Worm (Caenorhabditis elegans): ENCODE measurements around the gene srh-214.

Gene srh-214

ce11 chrV:16829396-16829795 is at the start of gene srh-214:
Gene srh-214, minus strand, starts transcription at chrV:16829755.
- TF ChIP-seq hmg-4 (GFP tag; optimal IDR thresholded peaks at IDR 0.05) (no peak), pes-1 (GFP tag; IDR thresholded peaks at IDR 0.05) (no peak), tbx-37 (GFP tag; conservative IDR thresholded peaks at IDR 0.05) (no peak), tra-4 (tag; optimal IDR thresholded peaks at IDR 0.05) (no peak), B0310.2 (tag; optimal IDR thresholded peaks at IDR 0.05) (no peak), hmbx-1 (tag; optimal IDR thresholded peaks at IDR 0.05) (no peak), tbx-11 (GFP tag; IDR thresholded peaks at IDR 0.05) (no peak), hnd-1 (tag; optimal IDR thresholded peaks at IDR 0.05) (no peak), scrt-1 (GFP tag; IDR thresholded peaks at IDR 0.05) (no peak), flt-1 (GFP tag; IDR thresholded peaks at IDR 0.05) (no peak), sea-1 (GFP tag; conservative IDR thresholded peaks at IDR 0.05) (no peak), ama-1 (optimal IDR thresholded peaks at IDR 0.05) (no peak), ets-7 (tag; optimal IDR thresholded peaks at IDR 0.05) (no peak), ceh-36 (tag; optimal IDR thresholded peaks at IDR 0.05) (no peak), ceh-13 (GFP tag; optimal IDR thresholded peaks at IDR 0.05) (no peak), aly-1 (tag; optimal IDR thresholded peaks at IDR 0.05) (no peak), F13C5.2 (tag; optimal IDR thresholded peaks at IDR 0.05) (no peak)

ce11 chrV:16874966-16875365 is 45.4 kb upstream of the srh-214 start, which contains the start of gene F49A5.10:
Gene F49A5.10, plus strand, starts transcription at chrV:16875266.
- TF ChIP-seq aly-1 (tag; optimal IDR thresholded peaks at IDR 0.05) (no peak), ceh-36 (tag; optimal IDR thresholded peaks at IDR 0.05) (no peak), tbx-11 (GFP tag; IDR thresholded peaks at IDR 0.05) (no peak), hmbx-1 (tag; optimal IDR thresholded peaks at IDR 0.05) (no peak), pes-1 (GFP tag; IDR thresholded peaks at IDR 0.05) (no peak), B0310.2 (tag; optimal IDR thresholded peaks at IDR 0.05) (no peak), F13C5.2 (tag; optimal IDR thresholded peaks at IDR 0.05) (no peak), tra-4 (tag; optimal IDR thresholded peaks at IDR 0.05) (no peak), tbx-37 (GFP tag; conservative IDR thresholded peaks at IDR 0.05) (no peak), flt-1 (GFP tag; IDR thresholded peaks at IDR 0.05) (no peak), ama-1 (optimal IDR thresholded peaks at IDR 0.05) (no peak), ceh-13 (GFP tag; optimal IDR thresholded peaks at IDR 0.05) (no peak), hmg-4 (GFP tag; optimal IDR thresholded peaks at IDR 0.05) (no peak), sea-1 (GFP tag; conservative IDR thresholded peaks at IDR 0.05) (no peak), ets-7 (tag; optimal IDR thresholded peaks at IDR 0.05) (no peak), hnd-1 (tag; optimal IDR thresholded peaks at IDR 0.05) (no peak), scrt-1 (GFP tag; IDR thresholded peaks at IDR 0.05) (no peak)

DNA sequence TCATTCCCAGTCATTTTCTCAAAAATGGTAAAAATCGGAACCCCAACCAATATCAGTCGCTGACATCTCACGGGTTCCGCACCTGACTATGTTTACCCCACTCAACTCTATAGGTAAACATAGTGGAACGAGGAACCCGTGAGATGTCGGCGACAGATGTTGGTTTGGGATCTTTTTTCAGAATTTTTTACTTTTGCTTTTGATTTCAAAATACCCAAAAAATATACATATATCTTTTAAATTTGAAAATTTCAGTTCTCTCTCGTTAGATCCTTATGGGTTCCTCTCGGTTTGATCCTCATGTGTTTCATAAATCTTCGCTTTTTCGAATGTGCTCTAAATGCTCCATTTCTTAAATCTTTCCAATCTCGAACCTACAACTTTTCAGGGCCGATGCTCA is 44.1 kb upstream of the srh-214 start, which contains the start of gene srw-23:
srw-23 (plus strand) TSS at position 301 of the 400 bp plus-strand sequence.
- TF ChIP-seq tbx-11 (GFP tag; IDR thresholded peaks at IDR 0.05) (no peak), hmg-4 (GFP tag; optimal IDR thresholded peaks at IDR 0.05) (no peak)

- no peak for TF ChIP-seq pes-1 (GFP tag; IDR thresholded peaks at IDR 0.05)
- TF ChIP-seq tbx-37 (GFP tag; conservative IDR thresholded peaks at IDR 0.05), result no peak
- TF ChIP-seq scrt-1 (GFP tag; IDR thresholded peaks at IDR 0.05), result no peak
- TF ChIP-seq hmg-4 (GFP tag; optimal IDR thresholded peaks at IDR 0.05), result no peak
- no peak for TF ChIP-seq B0310.2 (tag; optimal IDR thresholded peaks at IDR 0.05)
- TF ChIP-seq hnd-1 (tag; optimal IDR thresholded peaks at IDR 0.05), result no peak
- TF ChIP-seq sea-1 (GFP tag; conservative IDR thresholded peaks at IDR 0.05), result no peak
- no peak for TF ChIP-seq flt-1 (GFP tag; IDR thresholded peaks at IDR 0.05)
- TF ChIP-seq tbx-11 (GFP tag; IDR thresholded peaks at IDR 0.05), result no peak
- no peak for TF ChIP-seq F13C5.2 (tag; optimal IDR thresholded peaks at IDR 0.05)
- TF ChIP-seq ets-7 (tag; optimal IDR thresholded peaks at IDR 0.05), result no peak
- TF ChIP-seq ceh-13 (GFP tag; optimal IDR thresholded peaks at IDR 0.05), result no peak
- TF ChIP-seq aly-1 (tag; optimal IDR thresholded peaks at IDR 0.05), result no peak
- no peak for TF ChIP-seq ceh-36 (tag; optimal IDR thresholded peaks at IDR 0.05)
- no peak for TF ChIP-seq ama-1 (optimal IDR thresholded peaks at IDR 0.05)
- no peak for TF ChIP-seq hmbx-1 (tag; optimal IDR thresholded peaks at IDR 0.05)
- no peak for TF ChIP-seq tra-4 (tag; optimal IDR thresholded peaks at IDR 0.05)
Observed at ce11 chrV:16871387-16871786, 41.8 kb upstream of the srh-214 start, which contains the start of gene thn-4. Gene thn-4, minus strand, starts transcription at chrV:16871487.

DNA sequence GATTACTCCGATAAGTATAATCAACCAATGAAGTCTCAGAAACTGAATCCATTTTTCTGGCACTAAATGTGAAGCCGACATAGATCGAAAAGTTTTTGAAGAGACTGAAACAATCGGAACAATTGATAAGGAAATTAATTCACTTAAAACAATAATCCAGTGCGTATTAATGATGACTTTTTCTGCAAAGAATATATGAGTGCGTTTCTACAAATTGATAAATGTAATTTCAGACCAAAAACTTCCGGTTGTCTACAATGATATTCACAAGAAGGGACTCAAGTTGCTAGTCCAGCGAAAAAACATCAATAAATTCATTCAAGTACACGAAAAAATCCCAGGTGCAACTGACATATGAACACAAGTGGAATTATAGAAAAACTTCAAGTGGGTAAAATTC is 40.2 kb upstream of the srh-214 start, which contains the start of gene clec-33:
clec-33 (minus strand) TSS at position 101 of the 400 bp plus-strand sequence.
- TF ChIP-seq ama-1 (optimal IDR thresholded peaks at IDR 0.05), result no peak

DNA sequence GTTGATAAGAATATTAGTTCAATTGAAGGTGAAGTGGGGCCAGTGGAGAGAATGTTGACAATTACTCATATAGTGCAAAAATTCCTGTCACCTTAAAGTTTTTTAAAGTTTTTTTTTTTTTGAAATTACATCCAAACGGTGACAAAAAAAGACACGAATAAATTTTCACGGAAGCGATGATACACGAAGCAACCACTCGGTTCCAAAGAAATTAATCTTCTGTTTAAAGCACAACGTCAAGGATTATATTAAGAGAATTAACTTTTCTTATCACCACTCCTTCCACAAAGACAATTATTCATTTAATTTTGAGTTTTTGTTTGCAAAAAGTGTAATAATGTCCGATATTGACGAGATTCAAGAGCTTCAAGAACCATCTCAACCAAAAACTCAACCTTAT is 35.8 kb upstream of the srh-214 start, which contains the start of gene clec-28:
clec-28 (plus strand) TSS at position 301 of the 400 bp plus-strand sequence.
- TF ChIP-seq tbx-11 (GFP tag; IDR thresholded peaks at IDR 0.05) (no peak), ama-1 (optimal IDR thresholded peaks at IDR 0.05) (no peak), scrt-1 (GFP tag; IDR thresholded peaks at IDR 0.05) (no peak), B0310.2 (tag; optimal IDR thresholded peaks at IDR 0.05) (no peak), aly-1 (tag; optimal IDR thresholded peaks at IDR 0.05) (no peak), hnd-1 (tag; optimal IDR thresholded peaks at IDR 0.05) (no peak), ets-7 (tag; optimal IDR thresholded peaks at IDR 0.05) (no peak), tra-4 (tag; optimal IDR thresholded peaks at IDR 0.05) (no peak)

ce11 chrV:16861719-16862118 is 32.2 kb upstream of the srh-214 start, which contains the start of the genes clec-32 and clec-24:
Gene clec-32, minus strand, starts transcription at chrV:16861819.
Gene clec-24, plus strand, starts transcription at chrV:16862012.
- TF ChIP-seq aly-1 (tag; optimal IDR thresholded peaks at IDR 0.05), result no peak
- no peak for TF ChIP-seq hmbx-1 (tag; optimal IDR thresholded peaks at IDR 0.05)
- no peak for TF ChIP-seq tbx-37 (GFP tag; conservative IDR thresholded peaks at IDR 0.05)
- TF ChIP-seq flt-1 (GFP tag; IDR thresholded peaks at IDR 0.05), result no peak
- no peak for TF ChIP-seq sea-1 (GFP tag; conservative IDR thresholded peaks at IDR 0.05)
- no peak for TF ChIP-seq ceh-13 (GFP tag; optimal IDR thresholded peaks at IDR 0.05)
- no peak for TF ChIP-seq ets-7 (tag; optimal IDR thresholded peaks at IDR 0.05)
- TF ChIP-seq pes-1 (GFP tag; IDR thresholded peaks at IDR 0.05), result no peak
- TF ChIP-seq hnd-1 (tag; optimal IDR thresholded peaks at IDR 0.05), result no peak
- TF ChIP-seq tra-4 (tag; optimal IDR thresholded peaks at IDR 0.05), result no peak

ce11 chrV:16857977-16858479 is 28.5 kb upstream of the srh-214 start, which contains the start of the genes clec-31 and clec-22:
Gene clec-31, minus strand, starts transcription at chrV:16858077.
Gene clec-22, plus strand, starts transcription at chrV:16858429.
- no peak for TF ChIP-seq ceh-13 (GFP tag; optimal IDR thresholded peaks at IDR 0.05)
- TF ChIP-seq B0310.2 (tag; optimal IDR thresholded peaks at IDR 0.05), result no peak
- TF ChIP-seq flt-1 (GFP tag; IDR thresholded peaks at IDR 0.05), result no peak
- TF ChIP-seq hmg-4 (GFP tag; optimal IDR thresholded peaks at IDR 0.05), result no peak
- no peak for TF ChIP-seq tbx-11 (GFP tag; IDR thresholded peaks at IDR 0.05)
- no peak for TF ChIP-seq aly-1 (tag; optimal IDR thresholded peaks at IDR 0.05)
- no peak for TF ChIP-seq F13C5.2 (tag; optimal IDR thresholded peaks at IDR 0.05)
- no peak for TF ChIP-seq hnd-1 (tag; optimal IDR thresholded peaks at IDR 0.05)
- TF ChIP-seq hmbx-1 (tag; optimal IDR thresholded peaks at IDR 0.05), result no peak
- no peak for TF ChIP-seq ceh-36 (tag; optimal IDR thresholded peaks at IDR 0.05)
- TF ChIP-seq ets-7 (tag; optimal IDR thresholded peaks at IDR 0.05), result no peak
- TF ChIP-seq tra-4 (tag; optimal IDR thresholded peaks at IDR 0.05), result no peak
- TF ChIP-seq tbx-37 (GFP tag; conservative IDR thresholded peaks at IDR 0.05), result no peak
- no peak for TF ChIP-seq scrt-1 (GFP tag; IDR thresholded peaks at IDR 0.05)
- no peak for TF ChIP-seq ama-1 (optimal IDR thresholded peaks at IDR 0.05)
- TF ChIP-seq sea-1 (GFP tag; conservative IDR thresholded peaks at IDR 0.05), result no peak
- no peak for TF ChIP-seq pes-1 (GFP tag; IDR thresholded peaks at IDR 0.05)
